Worm (Caenorhabditis elegans) whole organism, young adult: ENCODE measurements around the gene tkr-3.

Experiments
- F10E7.11 ChIP-seq: sonication (generic microtip); optimal IDR thresholded peaks from 2 replicates; lab custom pipeline; 2017; ENCODE audit warnings: mild to moderate bottlenecking, missing genetic modification characterization, moderate library complexity, missing compliant biosample characterization
- F22D6.2 ChIP-seq: sonication (generic microtip); optimal IDR thresholded peaks from 2 replicates; lab custom pipeline; 2016; ENCODE audit warnings: mild to moderate bottlenecking, missing genetic modification characterization, missing compliant biosample characterization
- F49E8.2 ChIP-seq: sonication (generic microtip); optimal IDR thresholded peaks from 3 replicates; lab custom pipeline; 2017; ENCODE audit warnings: missing genetic modification characterization, mild to moderate bottlenecking, missing compliant biosample characterization, antibody characterized with exemption, moderate library complexity; ENCODE audit not compliant: insufficient read depth
- F52B5.7 ChIP-seq: sonication (generic microtip); optimal IDR thresholded peaks from 2 replicates; lab custom pipeline; 2016; ENCODE audit warnings: mild to moderate bottlenecking, missing genetic modification characterization, missing compliant biosample characterization
- F55B11.4 ChIP-seq: sonication (generic microtip); optimal IDR thresholded peaks from 2 replicates; lab custom pipeline; 2016; ENCODE audit warnings: missing compliant biosample characterization, missing genetic modification characterization, borderline replicate concordance; ENCODE audit not compliant: insufficient read depth
- F57C9.4 ChIP-seq: sonication (generic microtip); optimal IDR thresholded peaks from 2 replicates; lab custom pipeline; 2017; ENCODE audit warnings: mild to moderate bottlenecking, missing genetic modification characterization, missing compliant biosample characterization
- Y53F4B.3 ChIP-seq: fragments of 200-800 bp; sonication (Bioruptor generic); IDR thresholded peaks from 2 replicates; pipeline ENCODE4 v1.3.6; 2022; ENCODE audit warnings: missing genetic modification reagents, missing genetic modification characterization, missing compliant biosample characterization
- Y53G8AR.9 ChIP-seq: fragments of 200-800 bp; sonication (Bioruptor generic); conservative IDR thresholded peaks from 2 replicates; pipeline ENCODE4 v1.3.6; 2022; ENCODE audit warnings: missing genetic modification reagents, missing genetic modification characterization, missing compliant biosample characterization
- Y56A3A.18 ChIP-seq: fragments of 200-800 bp; sonication (Bioruptor generic); IDR thresholded peaks from 2 replicates; pipeline ENCODE4 v1.3.6; 2022; ENCODE audit warnings: missing genetic modification reagents, missing genetic modification characterization, missing compliant biosample characterization
- Y79H2A.3 ChIP-seq: fragments of 200-800 bp; sonication (Bioruptor generic); conservative IDR thresholded peaks from 2 replicates; pipeline ENCODE4 v1.3.6; 2022; ENCODE audit warnings: missing genetic modification reagents, missing genetic modification characterization, missing compliant biosample characterization
- Y95B8A.8 ChIP-seq: fragments of 200-800 bp; sonication (Bioruptor generic); IDR thresholded peaks from 2 replicates; pipeline ENCODE4 v1.3.6; 2022; ENCODE audit warnings: missing genetic modification reagents, missing genetic modification characterization, missing compliant biosample characterization
- akir-1 ChIP-seq: fragments of 200-800 bp; sonication (Bioruptor generic); optimal IDR thresholded peaks from 2 replicates; lab custom pipeline; 2018; ENCODE audit warnings: mild to moderate bottlenecking, missing genetic modification characterization, moderate library complexity, missing compliant biosample characterization
- ama-1 ChIP-seq, 3 experiments: fragments of 150-350 bp in 1 of 3; sonication (generic microtip) in 2 of 3; optimal IDR thresholded peaks; 2 replicates each; lab custom pipeline; 2014 to 2018; ENCODE audit warnings: missing biosample characterization in 2 of 3, missing genetic modification characterization in 2 of 3, missing genetic modification reagents in 2 of 3
- atf-7 ChIP-seq: sonication (generic microtip); optimal IDR thresholded peaks from 2 replicates; lab custom pipeline; 2017; ENCODE audit warnings: mild to moderate bottlenecking, missing genetic modification characterization, missing compliant biosample characterization
- cebp-2 ChIP-seq: fragments of 200-800 bp; sonication (Bioruptor generic); IDR thresholded peaks from 2 replicates; pipeline ENCODE4 v1.3.6; 2022; ENCODE audit warnings: missing genetic modification characterization, missing compliant biosample characterization
- ceh-40 ChIP-seq: fragments of 200-800 bp; sonication (Bioruptor generic); IDR thresholded peaks from 2 replicates; pipeline ENCODE4 v1.3.6; 2022; ENCODE audit warnings: missing genetic modification characterization, missing compliant biosample characterization
- ceh-58 ChIP-seq: fragments of 200-800 bp; sonication (Bioruptor generic); IDR thresholded peaks from 2 replicates; pipeline ENCODE4 v1.3.6; 2022; ENCODE audit warnings: missing genetic modification characterization, missing compliant biosample characterization
- ceh-79 ChIP-seq: sonication (generic microtip); optimal IDR thresholded peaks from 2 replicates; lab custom pipeline; 2017; ENCODE audit warnings: mild to moderate bottlenecking, missing genetic modification characterization, missing compliant biosample characterization
- dpff-1 ChIP-seq: sonication (generic microtip); optimal IDR thresholded peaks from 2 replicates; lab custom pipeline; 2017; ENCODE audit warnings: mild to moderate bottlenecking, missing genetic modification characterization, missing compliant biosample characterization
- dpl-1 ChIP-seq: fragments of 150-350 bp; optimal IDR thresholded peaks from 2 replicates; lab custom pipeline; 2014; ENCODE audit warnings: missing biosample characterization, missing genetic modification reagents, missing genetic modification characterization
- efl-1 ChIP-seq: fragments of 150-350 bp; optimal IDR thresholded peaks from 2 replicates; lab custom pipeline; 2014; ENCODE audit warnings: missing biosample characterization, missing genetic modification reagents, missing genetic modification characterization
- egl-18 ChIP-seq: fragments of 200-800 bp; sonication (Bioruptor generic); IDR thresholded peaks from 2 replicates; pipeline ENCODE4 v1.3.6; 2022; ENCODE audit warnings: missing genetic modification reagents, missing genetic modification characterization, missing compliant biosample characterization
- ekl-4 ChIP-seq: fragments of 200-800 bp; sonication (Bioruptor generic); IDR thresholded peaks from 2 replicates; pipeline ENCODE4 v1.3.6; 2022; ENCODE audit warnings: missing genetic modification reagents, missing genetic modification characterization, missing compliant biosample characterization
- fkh-3 ChIP-seq: sonication (generic microtip); optimal IDR thresholded peaks from 2 replicates; lab custom pipeline; 2016; ENCODE audit warnings: mild to moderate bottlenecking, missing genetic modification characterization, missing compliant biosample characterization
- him-1 ChIP-seq: sonication (generic microtip); optimal IDR thresholded peaks from 2 replicates; lab custom pipeline; 2016; ENCODE audit warnings: missing genotype, missing genetic modification reagents, missing genetic modification characterization, missing compliant biosample characterization
- hmg-1.2 ChIP-seq: fragments of 200-800 bp; sonication (Bioruptor generic); IDR thresholded peaks from 2 replicates; pipeline ENCODE4 v1.3.6; 2022; ENCODE audit warnings: missing genetic modification reagents, missing genetic modification characterization, missing compliant biosample characterization
- lin-26 ChIP-seq: fragments of 200-800 bp; sonication (Bioruptor generic); IDR thresholded peaks from 2 replicates; pipeline ENCODE4 v1.3.6; 2022; ENCODE audit warnings: missing genetic modification reagents, missing genetic modification characterization, missing compliant biosample characterization
- lin-40 ChIP-seq: sonication (generic microtip); optimal IDR thresholded peaks from 2 replicates; lab custom pipeline; 2016; ENCODE audit warnings: missing genetic modification characterization, mild to moderate bottlenecking, missing compliant biosample characterization, missing genotype, missing genetic modification reagents
- lin-54 ChIP-seq: fragments of 200-800 bp; sonication (Bioruptor generic); optimal IDR thresholded peaks from 2 replicates; lab custom pipeline; 2018; ENCODE audit warnings: mild to moderate bottlenecking, missing genetic modification characterization, missing compliant biosample characterization
- lir-1 ChIP-seq: fragments of 200-800 bp; sonication (Bioruptor generic); conservative IDR thresholded peaks from 2 replicates; pipeline ENCODE4 v1.3.6; 2022; ENCODE audit warnings: missing genetic modification reagents, missing genetic modification characterization, missing compliant biosample characterization
- lsl-1 ChIP-seq: fragments of 200-800 bp; sonication (Bioruptor generic); optimal IDR thresholded peaks from 2 replicates; lab custom pipeline; 2018; ENCODE audit warnings: mild to moderate bottlenecking, missing genetic modification characterization, moderate library complexity, missing compliant biosample characterization
- madf-3 ChIP-seq: fragments of 200-800 bp; sonication (Bioruptor generic); IDR thresholded peaks from 2 replicates; pipeline ENCODE4 v1.3.6; 2022; ENCODE audit warnings: missing genetic modification reagents, missing genetic modification characterization, missing compliant biosample characterization
- mcd-1 ChIP-seq: fragments of 200-800 bp; sonication (Bioruptor generic); IDR thresholded peaks from 2 replicates; pipeline ENCODE4 v1.3.6; 2022; ENCODE audit warnings: missing genetic modification reagents, missing genetic modification characterization, missing compliant biosample characterization
- mes-4 ChIP-seq: sonication (generic microtip); optimal IDR thresholded peaks from 2 replicates; lab custom pipeline; 2016; ENCODE audit warnings: missing genotype, missing genetic modification characterization, missing compliant biosample characterization
- nfya-1 ChIP-seq: sonication (generic microtip); optimal IDR thresholded peaks from 2 replicates; lab custom pipeline; 2017; ENCODE audit warnings: antibody characterized with exemption, missing compliant biosample characterization, missing genetic modification characterization, borderline replicate concordance; ENCODE audit not compliant: insufficient read depth
- nhr-179 ChIP-seq: sonication (generic microtip); optimal IDR thresholded peaks from 2 replicates; lab custom pipeline; 2016; ENCODE audit warnings: mild to moderate bottlenecking, missing genetic modification characterization, missing compliant biosample characterization
- nhr-80 ChIP-seq: sonication (generic microtip); optimal IDR thresholded peaks from 2 replicates; lab custom pipeline; 2016; ENCODE audit warnings: missing genetic modification characterization, missing compliant biosample characterization
- pbrm-1 ChIP-seq: fragments of 200-800 bp; sonication (Bioruptor generic); IDR thresholded peaks from 2 replicates; pipeline ENCODE4 v1.3.6; 2022; ENCODE audit warnings: missing genetic modification reagents, missing genetic modification characterization, missing compliant biosample characterization
- pha-4 ChIP-seq: fragments of 150-350 bp; sonication (generic microtip); optimal IDR thresholded peaks from 2 replicates; lab custom pipeline; 2014; ENCODE audit warnings: missing biosample characterization, missing genetic modification reagents, missing genetic modification characterization
- repo-1 ChIP-seq: sonication (generic microtip); optimal IDR thresholded peaks from 2 replicates; lab custom pipeline; 2017; ENCODE audit warnings: mild to moderate bottlenecking, missing genetic modification characterization, missing compliant biosample characterization
- sea-2 ChIP-seq: fragments of 200-800 bp; sonication (Bioruptor generic); IDR thresholded peaks from 2 replicates; pipeline ENCODE4 v1.3.6; 2022; ENCODE audit warnings: missing genetic modification characterization, missing compliant biosample characterization
- snpc-1.1 ChIP-seq: sonication (generic microtip); optimal IDR thresholded peaks from 2 replicates; lab custom pipeline; 2017; ENCODE audit warnings: missing genetic modification characterization, mild to moderate bottlenecking, missing compliant biosample characterization, antibody characterized with exemption, moderate library complexity, missing genotype, missing genetic modification reagents; ENCODE audit not compliant: insufficient read depth
- tbx-9 ChIP-seq: sonication (generic microtip); optimal IDR thresholded peaks from 2 replicates; lab custom pipeline; 2016; ENCODE audit warnings: borderline replicate concordance, missing genetic modification characterization, inconsistent platforms, missing compliant biosample characterization
- unc-130 ChIP-seq: sonication (generic microtip); optimal IDR thresholded peaks from 2 replicates; lab custom pipeline; 2016; ENCODE audit warnings: missing genetic modification reagents, missing genetic modification characterization, missing compliant biosample characterization
- zim-3 ChIP-seq: sonication (generic microtip); optimal IDR thresholded peaks from 2 replicates; lab custom pipeline; 2017; ENCODE audit warnings: mild to moderate bottlenecking, missing genetic modification characterization, moderate library complexity, missing compliant biosample characterization
- ztf-18 ChIP-seq: sonication (generic microtip); optimal IDR thresholded peaks from 2 replicates; lab custom pipeline; 2016; ENCODE audit warnings: missing genotype, mild to moderate bottlenecking, missing genetic modification characterization, missing compliant biosample characterization
- ztf-26 ChIP-seq: sonication (generic microtip); optimal IDR thresholded peaks from 2 replicates; lab custom pipeline; 2017; ENCODE audit warnings: missing genetic modification characterization, missing compliant biosample characterization
- ztf-28 ChIP-seq: fragments of 200-800 bp; sonication (Bioruptor generic); IDR thresholded peaks from 2 replicates; pipeline ENCODE4 v1.3.6; 2022; ENCODE audit warnings: missing genetic modification reagents, missing genetic modification characterization, missing compliant biosample characterization
- ztf-3 ChIP-seq: fragments of 200-800 bp; sonication (Bioruptor generic); optimal IDR thresholded peaks from 2 replicates; lab custom pipeline; 2018; ENCODE audit warnings: mild to moderate bottlenecking, missing genetic modification characterization, missing compliant biosample characterization

tkr-3 gene

ce11 chrIV:5063297-5063696 lies 58.6 kb downstream of the tkr-3 start (continued):
- TF ChIP-seq atf-7 (tag; lab: Kevin White, UChicago) (no peak), F52B5.7 (no peak), zim-3 (no peak), mes-4 (tag; lab: Kevin White, UChicago) (no peak), tbx-9 (tag; lab: Kevin White, UChicago) (no peak), Y56A3A.18 (GFP tag; lab: Robert Waterston, UW) (0 out of 2 replicates have a peak, but pooled peaks have one; percentile 60), ceh-58 (GFP tag; lab: Robert Waterston, UW) (no peak), lin-40 (tag; lab: Kevin White, UChicago) (no peak), ztf-3 (no peak), ama-1 (optimal IDR thresholded peaks at IDR 0.05; lab: Kevin White, UChicago) (peak; percentile 72), ama-1 (GFP tag; optimal IDR thresholded peaks at IDR 0.05; lab: Kevin White, UChicago) (no peak), ztf-28 (GFP tag; lab: Robert Waterston, UW) (no peak), dpff-1 (no peak), sea-2 (GFP tag; lab: Robert Waterston, UW) (no peak), snpc-1.1 (tag; lab: Kevin White, UChicago) (peak; percentile 93), lsl-1 (GFP tag; lab: Kevin White, UChicago) (peak; percentile 29), lin-26 (GFP tag; lab: Robert Waterston, UW) (no peak; the same call in 1 of the 2 replicates), ztf-18 (no peak), nhr-80 (tag; lab: Kevin White, UChicago) (no peak), pbrm-1 (GFP tag; lab: Robert Waterston, UW) (peak; percentile 65; the same call in 1 of the 2 replicates), lir-1 (GFP tag; lab: Robert Waterston, UW) (no peak), F55B11.4 (tag; lab: Kevin White, UChicago) (no peak), egl-18 (GFP tag; lab: Robert Waterston, UW) (no peak), cebp-2 (GFP tag; lab: Robert Waterston, UW) (no peak), nfya-1 (tag; lab: Kevin White, UChicago) (no peak), fkh-3 (tag; lab: Kevin White, UChicago) (no peak), nhr-179 (tag; lab: Kevin White, UChicago) (no peak), ekl-4 (GFP tag; lab: Robert Waterston, UW) (0 out of 2 replicates have a peak, but pooled peaks have one; percentile 44), ceh-40 (GFP tag; lab: Robert Waterston, UW) (no peak), dpl-1 (no peak), mcd-1 (GFP tag; lab: Robert Waterston, UW) (no peak), F57C9.4 (no peak), him-1 (peak; percentile 74), hmg-1.2 (GFP tag; lab: Robert Waterston, UW) (peak; percentile 75), F10E7.11 (tag; lab: Kevin White, UChicago) (no peak), Y95B8A.8 (GFP tag; lab: Robert Waterston, UW) (no peak), F49E8.2 (tag; lab: Kevin White, UChicago) (peak; percentile 4), F22D6.2 (no peak), lin-54 (GFP tag; lab: Kevin White, UChicago) (peak; percentile 24), madf-3 (GFP tag; lab: Robert Waterston, UW) (no peak), Y53F4B.3 (GFP tag; lab: Robert Waterston, UW) (no peak), repo-1 (tag; lab: Kevin White, UChicago) (peak; percentile 5), Y53G8AR.9 (no peak), akir-1 (GFP tag; lab: Kevin White, UChicago) (no peak), ztf-26 (no peak), ceh-79 (tag; lab: Kevin White, UChicago) (no peak), pha-4 (tag; lab: Kevin White, UChicago) (no peak), unc-130 (GFP tag; lab: Kevin White, UChicago) (no peak), Y79H2A.3 (GFP tag; lab: Robert Waterston, UW) (no peak), efl-1 (GFP tag; lab: Kevin White, UChicago) (no peak)
